Fruit fly (Drosophila melanogaster): ENCODE measurements around the gene ScsbetaA.

The ScsbetaA gene

dm6 chr3R:8925924-8926553 lies 12.5 kb upstream of the ScsbetaA start (continued):
- TF ChIP-seq dimm (GFP tag; IDR thresholded peaks at IDR 0.05) (no peak), Pdp1 (GFP tag; optimal IDR thresholded peaks at IDR 0.05) (peak; percentile 25 to 42), Side (GFP tag; optimal IDR thresholded peaks at IDR 0.05) (peak; percentile 43), ssp (GFP tag; IDR thresholded peaks at IDR 0.05) (peak; percentile 64), zfh2 (GFP tag; optimal IDR thresholded peaks at IDR 0.05) (no peak), gem (tag; optimal IDR thresholded peaks at IDR 0.05) (peak; percentile 67), Sox100B (GFP tag; optimal IDR thresholded peaks at IDR 0.05) (peak; percentile 43), CG3163 (GFP tag; optimal IDR thresholded peaks at IDR 0.05) (no peak), CG6175 (GFP tag; IDR thresholded peaks at IDR 0.05) (0 out of 3 replicates have a peak, but pooled peaks have one; percentile 23), CG12236 (GFP tag; optimal IDR thresholded peaks at IDR 0.05) (no peak), Oaz (GFP tag; IDR thresholded peaks at IDR 0.05) (no peak), CG3065 (GFP tag; optimal IDR thresholded peaks at IDR 0.05) (peak; percentile 5), prd (optimal IDR thresholded peaks at IDR 0.05) (no peak), prd (GFP tag; IDR thresholded peaks at IDR 0.05) (peak; percentile 85), ato (GFP tag; IDR thresholded peaks at IDR 0.05; ENCODE audit: partially characterized antibody) (no peak), Lpt (GFP tag; optimal IDR thresholded peaks at IDR 0.05) (no peak), Ssrp (tag; optimal IDR thresholded peaks at IDR 0.05) (peak; percentile 52), Eip74EF (GFP tag; optimal IDR thresholded peaks at IDR 0.05) (no peak), Hr78 (GFP tag; optimal IDR thresholded peaks at IDR 0.05) (peak in 1 of 2 experiments; percentile 29), HHEX (GFP tag; optimal IDR thresholded peaks at IDR 0.05) (no peak), Ada2b (GFP tag; IDR thresholded peaks at IDR 0.05) (no peak), ase (GFP tag; IDR thresholded peaks at IDR 0.05) (peak; percentile 35; the same call in 1 of the 3 replicates), CrebB (tag; optimal IDR thresholded peaks at IDR 0.05) (peak; percentile 16), vfl (GFP tag; optimal IDR thresholded peaks at IDR 0.05) (no peak), CG17802 (tag; optimal IDR thresholded peaks at IDR 0.05) (peak; percentile 54), maf-S (GFP tag; optimal IDR thresholded peaks at IDR 0.05) (no peak), CG30020 (tag; optimal IDR thresholded peaks at IDR 0.05) (peak; percentile 14), Dip3 (GFP tag; optimal IDR thresholded peaks at IDR 0.05) (no peak), CG8478 (optimal IDR thresholded peaks at IDR 0.05) (no peak), CG31388 (GFP tag; optimal IDR thresholded peaks at IDR 0.05) (peak; percentile 47), CG3281 (GFP tag; optimal IDR thresholded peaks at IDR 0.05) (no peak), CG10959 (GFP tag; IDR thresholded peaks at IDR 0.05) (peak; percentile 63), Sox102F (GFP tag; optimal IDR thresholded peaks at IDR 0.05) (peak; percentile 49), CG14014 (GFP tag; IDR thresholded peaks at IDR 0.05) (no peak), CG7357 (GFP tag; IDR thresholded peaks at IDR 0.05) (peak; percentile 72; the same call in 2 of the 3 replicates), CG15514 (GFP tag; optimal IDR thresholded peaks at IDR 0.05) (no peak), CG7839 (tag; optimal IDR thresholded peaks at IDR 0.05) (peak; percentile 67), wek (GFP tag; optimal IDR thresholded peaks at IDR 0.05) (no peak), CG17385 (GFP tag; optimal IDR thresholded peaks at IDR 0.05) (peak; percentile 1), rib (GFP tag; IDR thresholded peaks at IDR 0.05) (no peak), CG14441 (GFP tag; IDR thresholded peaks at IDR 0.05) (no peak; the same call in 1 of the 2 replicates), CG8281 (tag; optimal IDR thresholded peaks at IDR 0.05) (no peak), CG9817 (tag; optimal IDR thresholded peaks at IDR 0.05) (peak; percentile 9), CG43689 (GFP tag; IDR thresholded peaks at IDR 0.05) (no peak), CG2678 (tag; optimal IDR thresholded peaks at IDR 0.05) (peak; percentile 58), gcm2 (GFP tag; optimal IDR thresholded peaks at IDR 0.05) (no peak), Med (GFP tag) (peak; percentile 85), B-H2 (GFP tag; optimal IDR thresholded peaks at IDR 0.05) (no peak), p53 (GFP tag; optimal IDR thresholded peaks at IDR 0.05) (no peak), sima (GFP tag; optimal IDR thresholded peaks at IDR 0.05) (no peak), sens-2 (GFP tag; IDR thresholded peaks at IDR 0.05) (no peak)
